Worm (Caenorhabditis elegans) whole organism, L2 larva: ENCODE results near the gene clec-205.
A peak's percentile ranks its signal among the peaks of the same experiment; 100 is the strongest.
"Not testable (repeated sequence)": the region's sequence is repeated elsewhere in the genome, so short reads cannot be mapped to it uniquely, and the experiment has no call there.

Experiments
- C34F6.9 ChIP-seq: fragments of 150-350 bp; optimal IDR thresholded peaks from 2 replicates; lab custom pipeline; 2014; ENCODE audit warnings: missing biosample characterization, missing genetic modification characterization
- Y55F3AM.14 ChIP-seq: fragments of 200-800 bp; sonication (Bioruptor generic); optimal IDR thresholded peaks from 2 replicates; lab custom pipeline; 2018; ENCODE audit warnings: mild to moderate bottlenecking, missing genetic modification characterization, missing compliant biosample characterization
- ZK546.5 ChIP-seq: sonication (generic microtip); optimal IDR thresholded peaks from 2 replicates; lab custom pipeline; 2017; ENCODE audit warnings: missing biosample characterization, missing genetic modification characterization
- alr-1 ChIP-seq: fragments of 150-350 bp; optimal IDR thresholded peaks from 2 replicates; lab custom pipeline; 2014; ENCODE audit warnings: missing biosample characterization, missing genetic modification characterization
- aly-2 ChIP-seq: fragments of 150-350 bp; optimal IDR thresholded peaks from 2 replicates; lab custom pipeline; 2014; ENCODE audit warnings: missing biosample characterization, missing genetic modification characterization
- ama-1 ChIP-seq: fragments of 150-350 bp; optimal IDR thresholded peaks from 2 replicates; lab custom pipeline; 2018; ENCODE audit warnings: inconsistent platforms
- blmp-1 ChIP-seq: sonication (generic microtip); optimal IDR thresholded peaks from 2 replicates; lab custom pipeline; 2017; ENCODE audit warnings: missing genetic modification characterization, mild to moderate bottlenecking, missing compliant biosample characterization, antibody characterized with exemption, moderate library complexity; ENCODE audit not compliant: insufficient read depth
- ceh-16 ChIP-seq: fragments of 150-350 bp; optimal IDR thresholded peaks from 2 replicates; lab custom pipeline; 2014; ENCODE audit warnings: missing biosample characterization, missing genetic modification characterization
- ceh-82 ChIP-seq: fragments of 150-350 bp; optimal IDR thresholded peaks from 2 replicates; lab custom pipeline; 2014; ENCODE audit warnings: missing biosample characterization, missing genetic modification characterization
- crh-2 ChIP-seq: sonication (generic microtip); optimal IDR thresholded peaks from 2 replicates; lab custom pipeline; 2017; ENCODE audit warnings: missing biosample characterization, missing genetic modification characterization
- dmd-4 ChIP-seq: sonication (generic microtip); optimal IDR thresholded peaks from 2 replicates; lab custom pipeline; 2017; ENCODE audit warnings: missing biosample characterization, missing genetic modification characterization
- egl-27 ChIP-seq: sonication (generic microtip); optimal IDR thresholded peaks from 3 replicates; lab custom pipeline; 2017; ENCODE audit warnings: missing biosample characterization, missing genetic modification reagents, missing genetic modification characterization
- elt-1 ChIP-seq: fragments of 150-350 bp; optimal IDR thresholded peaks from 2 replicates; lab custom pipeline; 2014; ENCODE audit warnings: missing biosample characterization, missing genetic modification characterization
- elt-3 ChIP-seq: sonication (generic microtip); optimal IDR thresholded peaks from 2 replicates; lab custom pipeline; 2017; ENCODE audit warnings: missing biosample characterization, missing genetic modification characterization
- fos-1 ChIP-seq: fragments of 150-350 bp; optimal IDR thresholded peaks from 2 replicates; lab custom pipeline; 2014; ENCODE audit warnings: missing biosample characterization, missing genetic modification characterization
- gmeb-1 ChIP-seq: fragments of 150-350 bp; optimal IDR thresholded peaks from 2 replicates; lab custom pipeline; 2014; ENCODE audit warnings: missing biosample characterization, missing genetic modification characterization
- lin-13 ChIP-seq: fragments of 150-350 bp; optimal IDR thresholded peaks from 2 replicates; lab custom pipeline; 2014; ENCODE audit warnings: missing biosample characterization, missing genetic modification reagents, missing genetic modification characterization
- lsy-2 ChIP-seq, 2 experiments: fragments of 150-350 bp in 1 of 2; sonication (generic microtip) in 1 of 2; optimal IDR thresholded peaks; 2 replicates each; lab custom pipeline; 2014 to 2017; ENCODE audit warnings: missing biosample characterization in 2 of 2, missing genetic modification characterization in 2 of 2
- mab-5 ChIP-seq: fragments of 150-350 bp; optimal IDR thresholded peaks from 2 replicates; lab custom pipeline; 2014; ENCODE audit warnings: missing biosample characterization, missing genetic modification characterization
- nhr-129 ChIP-seq: fragments of 150-350 bp; optimal IDR thresholded peaks from 2 replicates; lab custom pipeline; 2014; ENCODE audit warnings: missing biosample characterization, missing genetic modification characterization
- nhr-23 ChIP-seq: fragments of 150-350 bp; optimal IDR thresholded peaks from 2 replicates; lab custom pipeline; 2014; ENCODE audit warnings: missing biosample characterization, missing genetic modification reagents, missing genetic modification characterization
- nhr-237 ChIP-seq: fragments of 150-350 bp; optimal IDR thresholded peaks from 2 replicates; lab custom pipeline; 2014; ENCODE audit warnings: missing biosample characterization, missing genetic modification characterization
- nhr-25 ChIP-seq: fragments of 150-350 bp; sonication (generic microtip); optimal IDR thresholded peaks from 3 replicates; lab custom pipeline; 2014; ENCODE audit warnings: missing biosample characterization, missing genetic modification characterization
- nhr-6 ChIP-seq: fragments of 150-350 bp; optimal IDR thresholded peaks from 2 replicates; lab custom pipeline; 2014; ENCODE audit warnings: missing biosample characterization, missing genetic modification characterization
- nhr-77 ChIP-seq: fragments of 150-350 bp; optimal IDR thresholded peaks from 2 replicates; lab custom pipeline; 2014; ENCODE audit warnings: missing biosample characterization, missing genetic modification characterization
- peb-1 ChIP-seq: fragments of 150-350 bp; optimal IDR thresholded peaks from 2 replicates; lab custom pipeline; 2014; ENCODE audit warnings: missing biosample characterization, missing genetic modification characterization
- sem-4 ChIP-seq: fragments of 150-350 bp; optimal IDR thresholded peaks from 2 replicates; lab custom pipeline; 2014; ENCODE audit warnings: missing biosample characterization, missing genetic modification reagents, missing genetic modification characterization
- skn-1 ChIP-seq: sonication (generic microtip); optimal IDR thresholded peaks from 2 replicates; lab custom pipeline; 2017; ENCODE audit warnings: missing biosample characterization, missing genetic modification characterization
- sma-3 ChIP-seq: sonication (generic microtip); optimal IDR thresholded peaks from 2 replicates; lab custom pipeline; 2016; ENCODE audit warnings: missing genetic modification reagents, missing genetic modification characterization, missing compliant biosample characterization
- sma-9 ChIP-seq, 2 experiments: fragments of 150-350 bp in 1 of 2; sonication (generic microtip) in 1 of 2; optimal IDR thresholded peaks; 2 replicates each; lab custom pipeline; 2014 to 2016; ENCODE audit warnings: missing genetic modification characterization in 2 of 2, mild to moderate bottlenecking in 1 of 2, missing biosample characterization in 1 of 2, missing compliant biosample characterization in 1 of 2, missing genetic modification reagents in 1 of 2, moderate library complexity in 1 of 2
- unc-39 ChIP-seq: fragments of 150-350 bp; optimal IDR thresholded peaks from 2 replicates; lab custom pipeline; 2014; ENCODE audit warnings: missing biosample characterization, missing genetic modification characterization
- unc-55 ChIP-seq: fragments of 150-350 bp; sonication (generic microtip); optimal IDR thresholded peaks from 3 replicates; lab custom pipeline; 2014; ENCODE audit warnings: missing biosample characterization, missing genetic modification reagents, missing genetic modification characterization
- unc-62 ChIP-seq: fragments of 150-350 bp; optimal IDR thresholded peaks from 2 replicates; lab custom pipeline; 2014; ENCODE audit warnings: missing biosample characterization, missing genetic modification reagents, missing genetic modification characterization
- zag-1 ChIP-seq: fragments of 150-350 bp; optimal IDR thresholded peaks from 2 replicates; lab custom pipeline; 2014; ENCODE audit warnings: missing biosample characterization, missing genetic modification characterization
- ztf-1 ChIP-seq: fragments of 200-800 bp; sonication (Bioruptor generic); conservative IDR thresholded peaks from 2 replicates; pipeline ENCODE4 v1.3.6; 2022; ENCODE audit warnings: missing genetic modification characterization, missing compliant biosample characterization
- ztf-11 ChIP-seq: sonication (generic microtip); optimal IDR thresholded peaks from 2 replicates; lab custom pipeline; 2017; ENCODE audit warnings: missing biosample characterization, missing genetic modification characterization
- ztf-4 ChIP-seq: fragments of 150-350 bp; optimal IDR thresholded peaks from 2 replicates; lab custom pipeline; 2014; ENCODE audit warnings: missing biosample characterization, missing genetic modification characterization

clec-205 gene

DNA sequence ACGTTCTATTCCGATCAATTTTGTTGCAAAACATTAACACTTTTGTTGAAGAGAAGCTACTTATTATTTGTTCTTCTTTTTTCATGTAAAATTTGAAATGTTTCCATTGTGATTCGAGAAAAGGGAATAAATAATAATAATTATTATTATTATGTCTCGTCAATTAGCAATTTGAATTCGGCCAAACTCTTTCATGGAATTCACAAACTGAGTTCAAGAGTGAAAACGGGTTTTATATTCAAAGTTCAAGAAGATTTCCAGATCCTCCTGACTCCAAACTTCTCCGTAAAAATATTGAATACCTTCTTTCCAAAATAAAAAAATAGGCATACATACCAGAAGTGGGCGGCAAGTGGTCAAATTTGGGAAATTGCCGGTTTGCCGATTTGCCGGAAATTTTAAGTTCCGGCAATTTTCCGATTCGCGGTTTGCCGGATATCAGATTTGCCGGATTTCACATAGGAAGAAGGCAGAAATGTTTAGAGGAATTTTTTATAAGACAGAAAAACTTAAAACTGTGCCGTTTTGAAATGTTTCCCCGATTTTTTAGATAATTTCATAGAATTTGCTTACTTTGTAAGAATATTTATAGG, 45.1 kb downstream of the clec-205 start:
- TF ChIP-seq ztf-4 (peak; percentile 21), ztf-11 (no peak), elt-3 (tag; lab: Kevin White, UChicago) (no peak), unc-39 (no peak), blmp-1 (tag; lab: Kevin White, UChicago) (no peak), crh-2 (tag; lab: Kevin White, UChicago) (peak; percentile 26), ama-1 (lab: Kevin White, UChicago) (peak; percentile 82), egl-27 (no peak), ceh-16 (tag; lab: Kevin White, UChicago) (no peak), zag-1 (tag; lab: Kevin White, UChicago) (no peak), lin-13 (GFP tag; lab: Kevin White, UChicago) (no peak), mab-5 (tag; lab: Kevin White, UChicago) (no peak), C34F6.9 (tag; lab: Kevin White, UChicago) (peak; percentile 70), sem-4 (tag; lab: Kevin White, UChicago) (no peak), unc-62 (no peak), nhr-6 (tag; lab: Kevin White, UChicago) (no peak), elt-1 (no peak), ceh-82 (tag; lab: Kevin White, UChicago) (no peak)

DNA sequence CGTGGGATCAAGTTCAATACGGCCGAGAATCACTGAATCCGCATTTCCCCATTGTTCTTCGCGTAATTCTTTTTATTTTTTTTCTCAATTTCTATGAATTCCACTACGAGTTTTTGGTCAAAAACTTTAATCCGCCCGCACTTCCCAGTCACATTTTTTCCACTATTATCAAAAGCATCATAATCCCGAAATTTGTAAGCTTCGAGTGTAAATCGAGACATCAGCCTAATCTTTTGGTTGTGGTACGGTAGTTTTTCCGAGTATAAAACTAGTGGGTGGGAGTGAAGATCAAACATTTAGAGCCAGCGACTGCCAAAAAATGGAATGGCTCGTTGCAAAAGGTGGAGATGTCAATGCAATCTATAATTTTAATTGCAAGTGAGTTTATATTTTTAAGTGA, 46.5 kb downstream of the clec-205 start, which contains the start of gene srt-42:
srt-42 (plus strand) TSS at position 301 of the 400 bp plus-strand sequence.
- TF ChIP-seq elt-3 (tag; lab: Kevin White, UChicago) (no peak), nhr-77 (tag; lab: Kevin White, UChicago) (no peak), peb-1 (tag; lab: Kevin White, UChicago) (no peak), nhr-23 (tag; lab: Kevin White, UChicago) (no peak), lsy-2 (tag; optimal IDR thresholded peaks at IDR 0.05; lab: Kevin White, UChicago) (no peak), sma-3 (GFP tag; lab: Kevin White, UChicago) (no peak), unc-55 (GFP tag; lab: Kevin White, UChicago) (no peak), sma-9 (GFP tag; optimal IDR thresholded peaks at IDR 0.05; lab: Kevin White, UChicago) (no peak), sma-9 (tag; optimal IDR thresholded peaks at IDR 0.05; lab: Kevin White, UChicago) (no peak), ztf-1 (GFP tag; lab: Robert Waterston, UW) (no peak), nhr-25 (no peak), ceh-82 (tag; lab: Kevin White, UChicago) (no peak)
- TF ChIP-seq, all 48 proteins: peak for 0

DNA sequence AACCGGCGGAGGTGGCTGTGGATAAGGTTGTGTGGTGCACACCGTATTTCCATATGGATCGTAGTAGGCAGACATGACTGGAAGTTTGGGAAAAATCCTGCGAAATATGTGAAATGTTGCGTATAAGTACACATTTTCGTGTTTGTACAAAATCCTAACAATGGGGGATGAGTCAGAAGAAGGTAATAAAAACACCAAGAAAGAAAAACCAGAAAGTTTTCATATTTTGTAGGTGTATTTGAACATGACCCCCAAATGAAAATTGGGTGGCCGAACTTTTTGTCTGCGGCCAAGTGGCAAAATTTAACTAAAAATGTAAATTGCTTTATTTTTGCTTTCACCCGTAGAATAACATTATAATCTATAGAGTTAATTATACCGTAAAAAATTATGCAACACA, 50.3 kb downstream of the clec-205 start, which contains the start of gene Y46H3A.4:
Y46H3A.4 (minus strand) TSS at position 101 of the 400 bp plus-strand sequence.
- TF ChIP-seq unc-55 (GFP tag; lab: Kevin White, UChicago) (no peak), fos-1 (tag; lab: Kevin White, UChicago) (no peak), Y55F3AM.14 (GFP tag; lab: Kevin White, UChicago) (no peak), elt-3 (tag; lab: Kevin White, UChicago) (no peak), aly-2 (tag; lab: Kevin White, UChicago) (no peak), nhr-129 (no peak), skn-1 (tag; lab: Kevin White, UChicago) (no peak), nhr-237 (tag; lab: Kevin White, UChicago) (no peak), lin-13 (GFP tag; lab: Kevin White, UChicago) (no peak), ZK546.5 (tag; lab: Kevin White, UChicago) (no peak), lsy-2 (tag; optimal IDR thresholded peaks at IDR 0.05; lab: Kevin White, UChicago) (no peak), alr-1 (no peak), ztf-1 (GFP tag; lab: Robert Waterston, UW) (no peak), dmd-4 (no peak), peb-1 (tag; lab: Kevin White, UChicago) (no peak)

DNA sequence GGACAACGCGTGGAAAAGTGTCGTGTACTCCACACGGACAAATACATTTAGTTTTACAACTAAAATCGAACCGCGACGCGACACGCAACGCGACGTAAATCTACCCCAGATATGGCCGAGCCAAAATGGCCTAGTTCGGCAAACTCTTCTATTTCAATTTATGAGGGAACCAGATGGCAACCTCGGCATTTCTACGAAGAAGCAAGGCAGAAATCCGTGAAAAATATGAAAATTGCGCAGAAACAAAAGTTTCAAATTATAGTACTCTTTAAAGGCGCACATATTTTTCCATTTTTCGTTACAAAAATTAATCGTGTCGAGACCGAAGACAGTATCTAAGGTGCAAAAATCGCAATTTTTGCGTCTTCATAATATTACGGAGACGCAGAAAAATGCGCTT, 54.1 kb downstream of the clec-205 start, which contains the start of gene Y46H3A.5:
Y46H3A.5 (minus strand) TSS at position 101 of the 400 bp plus-strand sequence.
- not testable (repeated sequence) for TF ChIP-seq nhr-6 (tag; lab: Kevin White, UChicago); sma-3 (GFP tag; lab: Kevin White, UChicago); gmeb-1 (tag; lab: Kevin White, UChicago)
- TF ChIP-seq, all 48 proteins: peak for 0; not testable (repeated sequence) for 48
